Worm (Caenorhabditis elegans) whole organism, L2 larva: ENCODE measurements around the gene W10C4.1.

Source experiments
- C34F6.9 ChIP-seq: fragments of 150-350 bp; optimal IDR thresholded peaks from 2 replicates; lab custom pipeline; 2014; ENCODE audit warnings: missing biosample characterization, missing genetic modification characterization
- F13H6.1 ChIP-seq: sonication (generic microtip); optimal IDR thresholded peaks from 2 replicates; lab custom pipeline; 2016; ENCODE audit warnings: missing genetic modification characterization, missing compliant biosample characterization
- R02D3.7 ChIP-seq: fragments of 150-350 bp; optimal IDR thresholded peaks from 2 replicates; lab custom pipeline; 2014; ENCODE audit warnings: missing biosample characterization, missing genetic modification characterization
- Y55F3AM.14 ChIP-seq: fragments of 200-800 bp; sonication (Bioruptor generic); optimal IDR thresholded peaks from 2 replicates; lab custom pipeline; 2018; ENCODE audit warnings: mild to moderate bottlenecking, missing genetic modification characterization, missing compliant biosample characterization
- ZK546.5 ChIP-seq: sonication (generic microtip); optimal IDR thresholded peaks from 2 replicates; lab custom pipeline; 2017; ENCODE audit warnings: missing biosample characterization, missing genetic modification characterization
- alr-1 ChIP-seq: fragments of 150-350 bp; optimal IDR thresholded peaks from 2 replicates; lab custom pipeline; 2014; ENCODE audit warnings: missing biosample characterization, missing genetic modification characterization
- blmp-1 ChIP-seq: sonication (generic microtip); optimal IDR thresholded peaks from 2 replicates; lab custom pipeline; 2017; ENCODE audit warnings: missing genetic modification characterization, mild to moderate bottlenecking, missing compliant biosample characterization, antibody characterized with exemption, moderate library complexity; ENCODE audit not compliant: insufficient read depth
- ceh-16 ChIP-seq: fragments of 150-350 bp; optimal IDR thresholded peaks from 2 replicates; lab custom pipeline; 2014; ENCODE audit warnings: missing biosample characterization, missing genetic modification characterization
- ceh-82 ChIP-seq: fragments of 150-350 bp; optimal IDR thresholded peaks from 2 replicates; lab custom pipeline; 2014; ENCODE audit warnings: missing biosample characterization, missing genetic modification characterization
- crh-2 ChIP-seq: sonication (generic microtip); optimal IDR thresholded peaks from 2 replicates; lab custom pipeline; 2017; ENCODE audit warnings: missing biosample characterization, missing genetic modification characterization
- egl-27 ChIP-seq: sonication (generic microtip); optimal IDR thresholded peaks from 3 replicates; lab custom pipeline; 2017; ENCODE audit warnings: missing biosample characterization, missing genetic modification reagents, missing genetic modification characterization
- elt-1 ChIP-seq: fragments of 150-350 bp; optimal IDR thresholded peaks from 2 replicates; lab custom pipeline; 2014; ENCODE audit warnings: missing biosample characterization, missing genetic modification characterization
- elt-3 ChIP-seq: sonication (generic microtip); optimal IDR thresholded peaks from 2 replicates; lab custom pipeline; 2017; ENCODE audit warnings: missing biosample characterization, missing genetic modification characterization
- fos-1 ChIP-seq: fragments of 150-350 bp; optimal IDR thresholded peaks from 2 replicates; lab custom pipeline; 2014; ENCODE audit warnings: missing biosample characterization, missing genetic modification characterization
- gmeb-1 ChIP-seq: fragments of 150-350 bp; optimal IDR thresholded peaks from 2 replicates; lab custom pipeline; 2014; ENCODE audit warnings: missing biosample characterization, missing genetic modification characterization
- lin-13 ChIP-seq: fragments of 150-350 bp; optimal IDR thresholded peaks from 2 replicates; lab custom pipeline; 2014; ENCODE audit warnings: missing biosample characterization, missing genetic modification reagents, missing genetic modification characterization
- lin-39 ChIP-seq: fragments of 150-350 bp; optimal IDR thresholded peaks from 2 replicates; lab custom pipeline; 2014; ENCODE audit warnings: missing biosample characterization, missing genetic modification reagents, missing genetic modification characterization
- lsy-2 ChIP-seq, 2 experiments: fragments of 150-350 bp in 1 of 2; sonication (generic microtip) in 1 of 2; optimal IDR thresholded peaks; 2 replicates each; lab custom pipeline; 2014 to 2017; ENCODE audit warnings: missing biosample characterization in 2 of 2, missing genetic modification characterization in 2 of 2
- mab-5 ChIP-seq: fragments of 150-350 bp; optimal IDR thresholded peaks from 2 replicates; lab custom pipeline; 2014; ENCODE audit warnings: missing biosample characterization, missing genetic modification characterization
- mbf-1 ChIP-seq: sonication (generic microtip); optimal IDR thresholded peaks from 2 replicates; lab custom pipeline; 2017; ENCODE audit warnings: missing biosample characterization, missing genetic modification characterization
- nhr-11 ChIP-seq: fragments of 150-350 bp; optimal IDR thresholded peaks from 2 replicates; lab custom pipeline; 2014; ENCODE audit warnings: missing biosample characterization, missing genetic modification characterization
- nhr-12 ChIP-seq: fragments of 150-350 bp; optimal IDR thresholded peaks from 2 replicates; lab custom pipeline; 2014; ENCODE audit warnings: missing biosample characterization, missing genetic modification characterization
- nhr-129 ChIP-seq: fragments of 150-350 bp; optimal IDR thresholded peaks from 2 replicates; lab custom pipeline; 2014; ENCODE audit warnings: missing biosample characterization, missing genetic modification characterization
- nhr-21 ChIP-seq: fragments of 150-350 bp; optimal IDR thresholded peaks from 2 replicates; lab custom pipeline; 2014; ENCODE audit warnings: missing biosample characterization, missing genetic modification characterization
- nhr-23 ChIP-seq: fragments of 150-350 bp; optimal IDR thresholded peaks from 2 replicates; lab custom pipeline; 2014; ENCODE audit warnings: missing biosample characterization, missing genetic modification reagents, missing genetic modification characterization
- nhr-237 ChIP-seq: fragments of 150-350 bp; optimal IDR thresholded peaks from 2 replicates; lab custom pipeline; 2014; ENCODE audit warnings: missing biosample characterization, missing genetic modification characterization
- nhr-6 ChIP-seq: fragments of 150-350 bp; optimal IDR thresholded peaks from 2 replicates; lab custom pipeline; 2014; ENCODE audit warnings: missing biosample characterization, missing genetic modification characterization
- nhr-77 ChIP-seq: fragments of 150-350 bp; optimal IDR thresholded peaks from 2 replicates; lab custom pipeline; 2014; ENCODE audit warnings: missing biosample characterization, missing genetic modification characterization
- peb-1 ChIP-seq: fragments of 150-350 bp; optimal IDR thresholded peaks from 2 replicates; lab custom pipeline; 2014; ENCODE audit warnings: missing biosample characterization, missing genetic modification characterization
- skn-1 ChIP-seq: sonication (generic microtip); optimal IDR thresholded peaks from 2 replicates; lab custom pipeline; 2017; ENCODE audit warnings: missing biosample characterization, missing genetic modification characterization
- sma-3 ChIP-seq: sonication (generic microtip); optimal IDR thresholded peaks from 2 replicates; lab custom pipeline; 2016; ENCODE audit warnings: missing genetic modification reagents, missing genetic modification characterization, missing compliant biosample characterization
- sma-9 ChIP-seq, 2 experiments: fragments of 150-350 bp in 1 of 2; sonication (generic microtip) in 1 of 2; optimal IDR thresholded peaks; 2 replicates each; lab custom pipeline; 2014 to 2016; ENCODE audit warnings: missing genetic modification characterization in 2 of 2, mild to moderate bottlenecking in 1 of 2, missing biosample characterization in 1 of 2, missing compliant biosample characterization in 1 of 2, missing genetic modification reagents in 1 of 2, moderate library complexity in 1 of 2
- snpc-4 ChIP-seq: fragments of 150-350 bp; optimal IDR thresholded peaks from 2 replicates; lab custom pipeline; 2014; ENCODE audit warnings: missing biosample characterization, missing genetic modification characterization
- unc-55 ChIP-seq: fragments of 150-350 bp; sonication (generic microtip); optimal IDR thresholded peaks from 3 replicates; lab custom pipeline; 2014; ENCODE audit warnings: missing biosample characterization, missing genetic modification reagents, missing genetic modification characterization
- unc-62 ChIP-seq: fragments of 150-350 bp; optimal IDR thresholded peaks from 2 replicates; lab custom pipeline; 2014; ENCODE audit warnings: missing biosample characterization, missing genetic modification reagents, missing genetic modification characterization
- zag-1 ChIP-seq: fragments of 150-350 bp; optimal IDR thresholded peaks from 2 replicates; lab custom pipeline; 2014; ENCODE audit warnings: missing biosample characterization, missing genetic modification characterization

Gene W10C4.1

ce11 chrIII:154168-154567 is 52.8 kb downstream of the W10C4.1 start:
- TF ChIP-seq nhr-77 (no peak), mab-5 (tag; lab: Kevin White, UChicago) (no peak), nhr-6 (tag; lab: Kevin White, UChicago) (no peak), unc-55 (no peak), Y55F3AM.14 (GFP tag; lab: Kevin White, UChicago) (no peak), lsy-2 (tag; optimal IDR thresholded peaks at IDR 0.05; lab: Kevin White, UChicago) (no peak), nhr-21 (tag; lab: Kevin White, UChicago) (no peak), mbf-1 (no peak), skn-1 (peak; percentile 34), snpc-4 (tag; lab: Kevin White, UChicago) (no peak), lin-39 (tag; lab: Kevin White, UChicago) (no peak), lin-13 (GFP tag; lab: Kevin White, UChicago) (no peak), blmp-1 (no peak), alr-1 (tag; lab: Kevin White, UChicago) (no peak), nhr-12 (tag; lab: Kevin White, UChicago) (no peak), C34F6.9 (no peak), ceh-16 (tag; lab: Kevin White, UChicago) (no peak), gmeb-1 (peak; percentile 61), zag-1 (tag; lab: Kevin White, UChicago) (no peak), F13H6.1 (tag; lab: Kevin White, UChicago) (no peak), R02D3.7 (no peak), elt-3 (tag; lab: Kevin White, UChicago) (no peak), fos-1 (tag; lab: Kevin White, UChicago) (peak; percentile 100), nhr-237 (tag; lab: Kevin White, UChicago) (no peak), egl-27 (tag; lab: Kevin White, UChicago) (peak; percentile 55), ceh-82 (tag; lab: Kevin White, UChicago) (no peak), crh-2 (peak; percentile 71), nhr-23 (tag; lab: Kevin White, UChicago) (no peak), unc-62 (no peak), elt-1 (tag; lab: Kevin White, UChicago) (no peak), sma-3 (GFP tag; lab: Kevin White, UChicago) (peak; percentile 17), nhr-11 (no peak), peb-1 (no peak), nhr-129 (tag; lab: Kevin White, UChicago) (no peak), sma-9 (GFP tag; optimal IDR thresholded peaks at IDR 0.05; lab: Kevin White, UChicago) (peak; percentile 72), sma-9 (tag; optimal IDR thresholded peaks at IDR 0.05; lab: Kevin White, UChicago) (no peak), ZK546.5 (tag; lab: Kevin White, UChicago) (no peak)
